Worm (Caenorhabditis elegans): Measurements from ENCODE around the gene cnc-2.

The cnc-2 gene

DNA sequence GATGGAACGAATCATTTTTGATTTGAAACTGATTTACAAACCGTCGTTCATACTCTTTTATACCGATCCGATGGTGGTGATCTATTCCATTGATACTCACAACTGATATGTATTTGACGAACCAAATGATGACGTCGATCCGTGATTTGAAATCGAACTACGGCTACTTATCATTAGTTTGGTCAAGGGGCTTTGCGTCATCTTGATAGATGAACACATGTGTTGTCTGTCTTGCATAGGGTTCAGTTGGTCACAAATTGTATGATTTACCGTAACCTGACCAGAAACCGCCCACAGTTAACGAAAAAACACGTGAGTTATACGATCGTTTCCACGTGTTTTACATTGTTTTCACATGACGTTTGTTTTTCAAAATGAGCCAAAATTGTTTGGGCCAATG is at the start of gene cnc-2:
cnc-2 (minus strand) TSS at position 24 of the 400 bp plus-strand sequence.
- TF ChIP-seq tbx-11 (GFP tag; IDR thresholded peaks at IDR 0.05): no peak
- no peak for TF ChIP-seq ama-1 (optimal IDR thresholded peaks at IDR 0.05)
- TF ChIP-seq ets-7 (tag; optimal IDR thresholded peaks at IDR 0.05): no peak
- no peak for TF ChIP-seq sea-1 (GFP tag; conservative IDR thresholded peaks at IDR 0.05)
- no peak for TF ChIP-seq F13C5.2 (tag; optimal IDR thresholded peaks at IDR 0.05)
- TF ChIP-seq hmg-4 (GFP tag; optimal IDR thresholded peaks at IDR 0.05): no peak
- no peak for TF ChIP-seq B0310.2 (tag; optimal IDR thresholded peaks at IDR 0.05)
- no peak for TF ChIP-seq tra-4 (tag; optimal IDR thresholded peaks at IDR 0.05)
- no peak for TF ChIP-seq pes-1 (GFP tag; IDR thresholded peaks at IDR 0.05)
- TF ChIP-seq flt-1 (GFP tag; IDR thresholded peaks at IDR 0.05): no peak
- no peak for TF ChIP-seq tbx-37 (GFP tag; conservative IDR thresholded peaks at IDR 0.05)
- TF ChIP-seq ceh-36 (tag; optimal IDR thresholded peaks at IDR 0.05): no peak
- TF ChIP-seq scrt-1 (GFP tag; IDR thresholded peaks at IDR 0.05): no peak

DNA sequence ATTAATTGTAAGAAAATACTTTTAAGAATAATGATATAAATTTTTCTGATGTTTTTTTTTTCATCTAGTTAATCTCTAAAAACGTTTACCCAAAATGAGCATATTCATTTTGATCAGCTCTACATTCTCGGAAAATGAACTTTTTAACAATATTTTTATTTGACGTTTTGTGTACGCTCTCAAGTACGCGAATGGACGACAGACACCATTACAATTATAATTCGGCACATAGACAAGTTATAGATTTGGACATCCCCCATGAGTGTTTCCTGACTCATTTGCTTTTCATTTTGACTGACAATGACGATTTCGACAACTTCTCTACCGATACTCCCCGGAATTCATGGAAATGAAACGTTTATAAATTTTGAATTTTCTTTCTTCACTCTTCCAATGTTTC is 49.2 kb upstream of the cnc-2 start, which contains the start of gene sru-27:
sru-27 (plus strand) TSS at position 301 of the 400 bp plus-strand sequence.
- TF ChIP-seq ets-7 (tag; optimal IDR thresholded peaks at IDR 0.05) (no peak), flt-1 (GFP tag; IDR thresholded peaks at IDR 0.05) (no peak), scrt-1 (GFP tag; IDR thresholded peaks at IDR 0.05) (no peak), hmbx-1 (tag; optimal IDR thresholded peaks at IDR 0.05) (no peak), ceh-36 (tag; optimal IDR thresholded peaks at IDR 0.05) (no peak), B0310.2 (tag; optimal IDR thresholded peaks at IDR 0.05) (no peak), hnd-1 (tag; optimal IDR thresholded peaks at IDR 0.05) (no peak), tbx-11 (GFP tag; IDR thresholded peaks at IDR 0.05) (no peak), tbx-37 (GFP tag; conservative IDR thresholded peaks at IDR 0.05) (no peak), pes-1 (GFP tag; IDR thresholded peaks at IDR 0.05) (no peak), ceh-13 (GFP tag; optimal IDR thresholded peaks at IDR 0.05) (no peak), ama-1 (optimal IDR thresholded peaks at IDR 0.05) (no peak), tra-4 (tag; optimal IDR thresholded peaks at IDR 0.05) (no peak), aly-1 (tag; optimal IDR thresholded peaks at IDR 0.05) (no peak), F13C5.2 (tag; optimal IDR thresholded peaks at IDR 0.05) (no peak), hmg-4 (GFP tag; optimal IDR thresholded peaks at IDR 0.05) (no peak), sea-1 (GFP tag; conservative IDR thresholded peaks at IDR 0.05) (no peak)

DNA sequence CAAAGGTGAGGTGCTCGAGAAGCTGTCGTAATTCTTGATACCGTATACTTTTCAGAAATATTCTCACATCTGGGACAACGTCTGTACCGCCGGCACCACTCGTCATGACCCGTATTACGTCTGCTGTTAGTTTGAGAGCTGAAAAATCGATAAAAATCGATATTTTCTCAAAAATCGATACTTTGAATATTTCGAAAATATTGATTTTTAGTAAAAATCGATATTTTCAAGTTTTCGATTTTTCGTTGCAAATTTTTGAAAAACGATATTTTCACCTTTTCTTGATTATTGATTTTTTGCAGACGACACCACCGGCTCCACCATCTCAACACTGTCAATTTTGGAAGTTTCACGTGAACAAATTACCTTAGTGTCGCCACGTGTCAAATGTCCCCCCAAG is 45.8 kb upstream of the cnc-2 start:
- no peak for TF ChIP-seq flt-1 (GFP tag; IDR thresholded peaks at IDR 0.05)
- no peak for TF ChIP-seq hnd-1 (tag; optimal IDR thresholded peaks at IDR 0.05)
- TF ChIP-seq sea-1 (GFP tag; conservative IDR thresholded peaks at IDR 0.05): no peak
- TF ChIP-seq ama-1 (optimal IDR thresholded peaks at IDR 0.05): no peak
- TF ChIP-seq tbx-37 (GFP tag; conservative IDR thresholded peaks at IDR 0.05): no peak
- no peak for TF ChIP-seq scrt-1 (GFP tag; IDR thresholded peaks at IDR 0.05)
- no peak for TF ChIP-seq F13C5.2 (tag; optimal IDR thresholded peaks at IDR 0.05)
- TF ChIP-seq hmbx-1 (tag; optimal IDR thresholded peaks at IDR 0.05): no peak

DNA sequence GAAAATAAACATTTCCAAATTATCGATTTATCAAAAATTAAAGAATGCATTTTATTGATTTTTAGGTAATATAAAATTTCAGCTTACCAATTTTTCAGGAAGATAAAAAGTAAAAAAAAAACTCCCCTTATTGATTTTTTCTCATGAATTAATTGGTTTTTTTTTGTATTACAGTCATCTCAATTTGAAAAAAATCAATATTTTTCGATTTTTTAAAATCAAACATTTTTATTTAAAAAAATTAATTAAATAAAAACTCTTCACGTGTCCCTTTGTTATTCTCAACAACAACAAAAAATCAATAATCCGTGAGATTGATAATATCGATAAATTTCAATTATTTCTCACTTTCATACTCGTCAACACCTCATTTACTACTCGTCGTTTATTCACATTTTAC is 45.4 kb upstream of the cnc-2 start, which contains the start of gene C38C3.3:
C38C3.3 (plus strand) TSS at position 301 of the 400 bp plus-strand sequence.
- TF ChIP-seq hmbx-1 (tag; optimal IDR thresholded peaks at IDR 0.05): no peak
- no peak for TF ChIP-seq hmg-4 (GFP tag; optimal IDR thresholded peaks at IDR 0.05)
- no peak for TF ChIP-seq ceh-36 (tag; optimal IDR thresholded peaks at IDR 0.05)
- no peak for TF ChIP-seq tbx-11 (GFP tag; IDR thresholded peaks at IDR 0.05)
- TF ChIP-seq ceh-13 (GFP tag; optimal IDR thresholded peaks at IDR 0.05): no peak
- TF ChIP-seq F13C5.2 (tag; optimal IDR thresholded peaks at IDR 0.05): no peak
- no peak for TF ChIP-seq pes-1 (GFP tag; IDR thresholded peaks at IDR 0.05)
- TF ChIP-seq ets-7 (tag; optimal IDR thresholded peaks at IDR 0.05): no peak
- TF ChIP-seq scrt-1 (GFP tag; IDR thresholded peaks at IDR 0.05): no peak
- TF ChIP-seq ama-1 (optimal IDR thresholded peaks at IDR 0.05): no peak
- no peak for TF ChIP-seq hnd-1 (tag; optimal IDR thresholded peaks at IDR 0.05)

DNA sequence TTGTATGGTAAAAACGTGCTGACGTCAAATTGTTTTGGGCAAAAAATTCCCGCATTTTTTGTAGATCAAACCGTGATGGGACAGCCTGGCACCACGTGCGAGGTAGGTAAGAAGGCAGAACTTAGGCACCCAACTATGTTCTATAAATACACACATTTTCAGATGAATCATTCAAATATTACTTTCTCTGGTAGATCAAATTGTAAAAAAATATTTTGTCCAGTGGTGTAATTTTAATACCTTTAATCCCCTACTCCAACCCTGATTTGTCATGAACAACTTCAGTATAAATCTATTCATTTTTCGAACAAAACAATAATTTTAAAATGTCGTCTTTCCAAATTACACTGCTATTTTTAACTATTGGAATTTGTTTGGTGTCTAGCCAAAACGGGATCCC is 44.5 kb upstream of the cnc-2 start, which contains the start of gene spig-7:
spig-7 (plus strand) TSS at position 301 of the 400 bp plus-strand sequence.
- TF ChIP-seq ets-7 (tag; optimal IDR thresholded peaks at IDR 0.05): no peak
- no peak for TF ChIP-seq ceh-36 (tag; optimal IDR thresholded peaks at IDR 0.05)
- no peak for TF ChIP-seq ama-1 (optimal IDR thresholded peaks at IDR 0.05)
- TF ChIP-seq hmbx-1 (tag; optimal IDR thresholded peaks at IDR 0.05): no peak
- TF ChIP-seq flt-1 (GFP tag; IDR thresholded peaks at IDR 0.05): no peak
- no peak for TF ChIP-seq aly-1 (tag; optimal IDR thresholded peaks at IDR 0.05)
- TF ChIP-seq B0310.2 (tag; optimal IDR thresholded peaks at IDR 0.05): no peak
- TF ChIP-seq tbx-37 (GFP tag; conservative IDR thresholded peaks at IDR 0.05): no peak
- TF ChIP-seq F13C5.2 (tag; optimal IDR thresholded peaks at IDR 0.05): no peak
- TF ChIP-seq scrt-1 (GFP tag; IDR thresholded peaks at IDR 0.05): no peak
- no peak for TF ChIP-seq ceh-13 (GFP tag; optimal IDR thresholded peaks at IDR 0.05)
- no peak for TF ChIP-seq hnd-1 (tag; optimal IDR thresholded peaks at IDR 0.05)
- TF ChIP-seq tra-4 (tag; optimal IDR thresholded peaks at IDR 0.05): no peak
- no peak for TF ChIP-seq pes-1 (GFP tag; IDR thresholded peaks at IDR 0.05)
- TF ChIP-seq tbx-11 (GFP tag; IDR thresholded peaks at IDR 0.05): no peak
- no peak for TF ChIP-seq hmg-4 (GFP tag; optimal IDR thresholded peaks at IDR 0.05)

DNA sequence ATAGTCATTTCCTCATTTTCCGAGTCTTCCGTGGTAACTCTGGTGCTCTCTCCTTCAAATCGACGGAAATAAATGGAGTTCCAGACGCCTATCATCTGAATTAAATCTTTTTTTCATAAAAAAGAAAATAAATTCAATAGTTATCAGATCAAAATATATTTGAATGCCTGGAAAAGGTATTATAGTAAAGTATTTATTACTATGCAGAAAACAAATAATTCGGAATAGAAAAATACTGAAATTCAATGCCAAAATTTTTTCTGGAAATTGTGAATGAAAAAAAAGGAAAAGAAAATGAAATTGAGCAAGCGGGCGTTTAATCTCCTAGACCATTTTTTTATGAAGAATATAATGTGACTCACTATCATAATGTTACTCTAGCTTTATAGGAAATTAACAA is 41.5 kb upstream of the cnc-2 start, which contains the start of gene C38C3.6:
C38C3.6 (minus strand) TSS at position 101 of the 400 bp plus-strand sequence.
- TF ChIP-seq pes-1 (GFP tag; IDR thresholded peaks at IDR 0.05): no peak
- no peak for TF ChIP-seq hmbx-1 (tag; optimal IDR thresholded peaks at IDR 0.05)
- no peak for TF ChIP-seq tbx-37 (GFP tag; conservative IDR thresholded peaks at IDR 0.05)
- TF ChIP-seq ceh-13 (GFP tag; optimal IDR thresholded peaks at IDR 0.05): no peak
- no peak for TF ChIP-seq hmg-4 (GFP tag; optimal IDR thresholded peaks at IDR 0.05)
- no peak for TF ChIP-seq scrt-1 (GFP tag; IDR thresholded peaks at IDR 0.05)
- TF ChIP-seq aly-1 (tag; optimal IDR thresholded peaks at IDR 0.05): no peak
- no peak for TF ChIP-seq F13C5.2 (tag; optimal IDR thresholded peaks at IDR 0.05)
- no peak for TF ChIP-seq hnd-1 (tag; optimal IDR thresholded peaks at IDR 0.05)
- no peak for TF ChIP-seq tra-4 (tag; optimal IDR thresholded peaks at IDR 0.05)

DNA sequence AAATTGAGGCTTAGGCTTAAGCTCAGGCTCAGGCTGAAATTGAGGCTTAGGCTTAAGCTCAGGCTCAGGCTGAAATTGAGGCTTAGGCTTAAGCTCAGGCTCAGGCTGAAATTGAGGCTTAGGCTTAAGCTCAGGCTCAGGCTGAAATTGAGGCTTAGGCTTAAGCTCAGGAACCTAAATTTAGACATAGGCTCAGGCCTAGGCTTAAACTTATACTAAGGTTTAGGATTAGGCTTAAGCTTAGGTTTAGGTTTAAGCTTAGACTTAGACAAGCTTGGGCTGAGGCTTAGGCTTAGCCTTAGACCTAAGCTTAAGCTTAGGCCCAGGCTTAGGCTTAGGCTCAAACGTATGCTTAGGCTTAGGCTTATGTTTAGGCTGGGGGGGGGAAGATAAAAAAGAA is 40.9 kb upstream of the cnc-2 start:
- TF ChIP-seq ceh-36 (tag; optimal IDR thresholded peaks at IDR 0.05): peak; percentile 80

DNA sequence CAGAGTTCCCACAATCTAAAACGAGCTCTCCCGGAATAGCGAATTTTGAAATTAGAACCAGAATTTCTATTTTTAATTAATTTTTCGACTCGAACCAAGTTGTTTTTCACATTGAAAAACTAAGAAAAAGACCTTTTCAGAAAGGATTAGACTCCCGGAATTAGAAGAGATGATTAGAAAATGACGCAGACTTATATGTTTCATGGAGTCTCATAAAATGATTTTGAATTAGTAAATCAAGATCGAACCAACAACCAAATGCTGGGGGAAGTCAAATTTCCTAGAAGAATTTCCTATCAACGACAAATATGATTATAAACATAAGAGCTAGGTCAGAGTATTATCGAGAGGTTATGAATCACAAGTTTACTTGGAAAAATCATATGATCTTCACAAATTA is 38.7 kb upstream of the cnc-2 start:
- TF ChIP-seq hmbx-1 (tag; optimal IDR thresholded peaks at IDR 0.05) (no peak), F13C5.2 (tag; optimal IDR thresholded peaks at IDR 0.05) (no peak), ama-1 (optimal IDR thresholded peaks at IDR 0.05) (no peak), ceh-36 (tag; optimal IDR thresholded peaks at IDR 0.05) (no peak), tra-4 (tag; optimal IDR thresholded peaks at IDR 0.05) (no peak), hnd-1 (tag; optimal IDR thresholded peaks at IDR 0.05) (no peak), hmg-4 (GFP tag; optimal IDR thresholded peaks at IDR 0.05) (no peak), flt-1 (GFP tag; IDR thresholded peaks at IDR 0.05) (no peak), ets-7 (tag; optimal IDR thresholded peaks at IDR 0.05) (no peak), tbx-11 (GFP tag; IDR thresholded peaks at IDR 0.05) (no peak), tbx-37 (GFP tag; conservative IDR thresholded peaks at IDR 0.05) (no peak), ceh-13 (GFP tag; optimal IDR thresholded peaks at IDR 0.05) (no peak), scrt-1 (GFP tag; IDR thresholded peaks at IDR 0.05) (no peak)
